Worm (Caenorhabditis elegans) whole organism, late embryonic: ENCODE measurements around the gene K08D8.7.

Source experiments
- ceh-2 ChIP-seq: sonication (generic microtip); optimal IDR thresholded peaks from 2 replicates; lab custom pipeline; 2016; ENCODE audit warnings: missing genotype, missing genetic modification characterization, missing compliant biosample characterization
- ets-4 ChIP-seq: sonication (generic microtip); optimal IDR thresholded peaks from 2 replicates; lab custom pipeline; 2016; ENCODE audit warnings: missing genetic modification characterization, missing compliant biosample characterization
- fkh-10 ChIP-seq: fragments of 150-350 bp; optimal IDR thresholded peaks from 2 replicates; lab custom pipeline; 2014; ENCODE audit warnings: missing biosample characterization, missing genetic modification reagents, missing genetic modification characterization
- mec-3 ChIP-seq: sonication (generic microtip); optimal IDR thresholded peaks from 2 replicates; lab custom pipeline; 2016; ENCODE audit warnings: borderline replicate concordance, missing genetic modification characterization, missing compliant biosample characterization
- odd-2 ChIP-seq: sonication (generic microtip); optimal IDR thresholded peaks from 2 replicates; lab custom pipeline; 2017; ENCODE audit warnings: antibody characterized with exemption, mild to moderate bottlenecking, missing genetic modification characterization, missing compliant biosample characterization
- pqm-1 ChIP-seq: sonication (generic microtip); optimal IDR thresholded peaks from 2 replicates; lab custom pipeline; 2016; ENCODE audit warnings: missing genetic modification characterization, missing compliant biosample characterization
- tbx-7 ChIP-seq: sonication (generic microtip); optimal IDR thresholded peaks from 2 replicates; lab custom pipeline; 2016; ENCODE audit warnings: missing genotype, missing genetic modification characterization, missing compliant biosample characterization
- unc-55 ChIP-seq: sonication (generic microtip); optimal IDR thresholded peaks from 2 replicates; lab custom pipeline; 2017; ENCODE audit warnings: missing biosample characterization, missing genetic modification reagents, missing genetic modification characterization
- unc-86 ChIP-seq: sonication (generic microtip); optimal IDR thresholded peaks from 2 replicates; lab custom pipeline; 2016; ENCODE audit warnings: missing genetic modification characterization, missing compliant biosample characterization

ce11 chrIV:12911990-12912389, 15.4 kb downstream of the K08D8.7 start, which contains the start of gene K08D8.5:
- TF ChIP-seq ets-4: no peak
- no peak for TF ChIP-seq pqm-1 (tag; lab: Kevin White, UChicago)
- no peak for TF ChIP-seq unc-86 (tag; lab: Kevin White, UChicago)
- no peak for TF ChIP-seq unc-55 (GFP tag; lab: Kevin White, UChicago)
- no peak for TF ChIP-seq ceh-2 (tag; lab: Kevin White, UChicago)
- no peak for TF ChIP-seq odd-2
- TF ChIP-seq tbx-7 (tag; lab: Kevin White, UChicago): no peak
- TF ChIP-seq fkh-10: no peak
- TF ChIP-seq mec-3 (tag; lab: Kevin White, UChicago): no peak
